Fruit fly (Drosophila melanogaster) S2 (cell line): ENCODE data around the gene CG32750.

Source experiments
- CG8478 ChIP-seq: fragments of >200 bp; optimal IDR thresholded peaks from 2 replicates; lab custom pipeline; 2018
- CTCF ChIP-seq, 2 experiments: fragments of >200 bp; optimal IDR thresholded peaks; 2 replicates each; lab custom pipeline; 2018

dm6 chrX:6231764-6232163 lies 35.5 kb upstream of the CG32750 start:
- TF ChIP-seq CTCF (optimal IDR thresholded peaks at IDR 0.05; lab: Kevin White, UChicago) (no peak), CG8478 (lab: Kevin White, UChicago) (no peak)
